Worm (Caenorhabditis elegans) whole organism, late embryonic: ENCODE measurements around the gene str-139.

Experiments
- C38D4.7 ChIP-seq: fragments of 200-800 bp; sonication (Bioruptor generic); optimal IDR thresholded peaks from 2 replicates; lab custom pipeline; 2018; ENCODE audit warnings: mild to moderate bottlenecking, missing genetic modification characterization, moderate library complexity, missing compliant biosample characterization
- F13H6.1 ChIP-seq: sonication (generic microtip); optimal IDR thresholded peaks from 2 replicates; lab custom pipeline; 2016; ENCODE audit warnings: missing genetic modification characterization, missing compliant biosample characterization
- ahr-1 ChIP-seq: sonication (generic microtip); optimal IDR thresholded peaks from 2 replicates; lab custom pipeline; 2016; ENCODE audit warnings: missing genetic modification characterization, missing compliant biosample characterization
- ama-1 ChIP-seq: fragments of 150-350 bp; optimal IDR thresholded peaks from 2 replicates; lab custom pipeline; 2014
- ceh-14 ChIP-seq: sonication (generic microtip); optimal IDR thresholded peaks from 2 replicates; lab custom pipeline; 2016; ENCODE audit warnings: missing genotype, missing genetic modification characterization, missing compliant biosample characterization
- ceh-18 ChIP-seq: sonication (generic microtip); optimal IDR thresholded peaks from 2 replicates; lab custom pipeline; 2016; ENCODE audit warnings: missing genetic modification characterization, missing compliant biosample characterization
- ceh-22 ChIP-seq: sonication (generic microtip); optimal IDR thresholded peaks from 2 replicates; lab custom pipeline; 2017; ENCODE audit warnings: missing biosample characterization, missing genetic modification characterization
- ceh-31 ChIP-seq: sonication (generic microtip); optimal IDR thresholded peaks from 2 replicates; lab custom pipeline; 2016; ENCODE audit warnings: missing genetic modification characterization, missing compliant biosample characterization
- ceh-45 ChIP-seq: fragments of 200-800 bp; sonication (Bioruptor generic); IDR thresholded peaks from 2 replicates; pipeline ENCODE4 v1.3.6; 2022; ENCODE audit warnings: missing genetic modification reagents, missing genetic modification characterization, missing compliant biosample characterization
- ceh-6 ChIP-seq: fragments of 200-800 bp; sonication (Bioruptor generic); optimal IDR thresholded peaks from 2 replicates; lab custom pipeline; 2018; ENCODE audit warnings: mild to moderate bottlenecking, missing genetic modification characterization, missing compliant biosample characterization
- che-1 ChIP-seq: sonication (generic microtip); optimal IDR thresholded peaks from 2 replicates; lab custom pipeline; 2016; ENCODE audit warnings: mild to moderate bottlenecking, missing genetic modification characterization, missing compliant biosample characterization
- dve-1 ChIP-seq: sonication (generic microtip); optimal IDR thresholded peaks from 2 replicates; lab custom pipeline; 2017; ENCODE audit warnings: antibody characterized with exemption, mild to moderate bottlenecking, missing genetic modification characterization, missing compliant biosample characterization
- elt-2 ChIP-seq: sonication (generic microtip); optimal IDR thresholded peaks from 2 replicates; lab custom pipeline; 2016; ENCODE audit warnings: missing genetic modification reagents, missing genetic modification characterization, missing compliant biosample characterization
- ets-4 ChIP-seq: sonication (generic microtip); optimal IDR thresholded peaks from 2 replicates; lab custom pipeline; 2016; ENCODE audit warnings: missing genetic modification characterization, missing compliant biosample characterization
- eyg-1 ChIP-seq: sonication (generic microtip); optimal IDR thresholded peaks from 2 replicates; lab custom pipeline; 2016; ENCODE audit warnings: missing genotype, missing genetic modification characterization, missing compliant biosample characterization
- fkh-10 ChIP-seq: fragments of 150-350 bp; optimal IDR thresholded peaks from 2 replicates; lab custom pipeline; 2014; ENCODE audit warnings: missing biosample characterization, missing genetic modification reagents, missing genetic modification characterization
- gmeb-2 ChIP-seq: sonication (generic microtip); optimal IDR thresholded peaks from 2 replicates; lab custom pipeline; 2016; ENCODE audit warnings: missing genetic modification characterization, inconsistent platforms, missing compliant biosample characterization
- hlh-13 ChIP-seq: fragments of 200-800 bp; sonication (Bioruptor generic); optimal IDR thresholded peaks from 2 replicates; lab custom pipeline; 2018; ENCODE audit warnings: mild to moderate bottlenecking, missing genetic modification characterization, missing compliant biosample characterization
- hlh-30 ChIP-seq: sonication (generic microtip); optimal IDR thresholded peaks from 2 replicates; lab custom pipeline; 2017; ENCODE audit warnings: antibody characterized with exemption, missing genetic modification characterization, missing compliant biosample characterization; ENCODE audit not compliant: insufficient read depth
- nfya-1 ChIP-seq: sonication (generic microtip); optimal IDR thresholded peaks from 2 replicates; lab custom pipeline; 2017; ENCODE audit warnings: missing genetic modification characterization, mild to moderate bottlenecking, missing compliant biosample characterization, antibody characterized with exemption, moderate library complexity
- nhr-11 ChIP-seq: fragments of 150-350 bp; optimal IDR thresholded peaks from 2 replicates; lab custom pipeline; 2014; ENCODE audit warnings: missing biosample characterization, missing genetic modification characterization
- nhr-232 ChIP-seq: sonication (generic microtip); optimal IDR thresholded peaks from 2 replicates; lab custom pipeline; 2016; ENCODE audit warnings: missing genetic modification characterization, missing compliant biosample characterization
- pag-3 ChIP-seq: sonication (generic microtip); optimal IDR thresholded peaks from 2 replicates; lab custom pipeline; 2016; ENCODE audit warnings: missing compliant biosample characterization, missing genetic modification characterization, borderline replicate concordance
- pat-9 ChIP-seq: fragments of 200-800 bp; sonication (Bioruptor generic); optimal IDR thresholded peaks from 2 replicates; lab custom pipeline; 2018; ENCODE audit warnings: mild to moderate bottlenecking, missing genetic modification characterization, moderate library complexity, missing compliant biosample characterization
- pha-4 ChIP-seq: fragments of 150-350 bp; optimal IDR thresholded peaks from 2 replicates; lab custom pipeline; 2018; ENCODE audit warnings: missing biosample characterization, missing genetic modification reagents, missing genetic modification characterization
- rnt-1 ChIP-seq: sonication (generic microtip); optimal IDR thresholded peaks from 2 replicates; lab custom pipeline; 2016; ENCODE audit warnings: missing genetic modification characterization, missing compliant biosample characterization
- sdc-2 ChIP-seq: sonication (generic microtip); optimal IDR thresholded peaks from 2 replicates; lab custom pipeline; 2016; ENCODE audit warnings: missing genotype, missing genetic modification characterization, missing compliant biosample characterization
- sox-2 ChIP-seq: fragments of 200-800 bp; sonication (Bioruptor generic); IDR thresholded peaks from 2 replicates; pipeline ENCODE4 v1.3.6; 2022; ENCODE audit warnings: missing genetic modification reagents, missing genetic modification characterization, missing compliant biosample characterization
- sox-4 ChIP-seq: sonication (generic microtip); optimal IDR thresholded peaks from 2 replicates; lab custom pipeline; 2017; ENCODE audit warnings: mild to moderate bottlenecking, missing genetic modification characterization, inconsistent platforms, missing compliant biosample characterization
- ttx-3 ChIP-seq: sonication (generic microtip); optimal IDR thresholded peaks from 2 replicates; lab custom pipeline; 2016; ENCODE audit warnings: missing genetic modification reagents, missing genetic modification characterization, missing compliant biosample characterization
- unc-3 ChIP-seq, 2 experiments: fragments of 200-800 bp in 1 of 2; sonication (Bioruptor generic) in 1 of 2; sonication (generic microtip) in 1 of 2; conservative IDR thresholded peaks in 1 of 2; optimal IDR thresholded peaks in 1 of 2; 2 replicates each; pipeline versions ENCODE4 v1.3.6 to Lab custom; 2016 to 2022; ENCODE audit warnings: missing compliant biosample characterization in 2 of 2, missing genetic modification characterization in 2 of 2, missing genetic modification reagents in 1 of 2
- unc-55 ChIP-seq: sonication (generic microtip); optimal IDR thresholded peaks from 2 replicates; lab custom pipeline; 2017; ENCODE audit warnings: missing biosample characterization, missing genetic modification reagents, missing genetic modification characterization
- ztf-16 ChIP-seq: sonication (generic microtip); optimal IDR thresholded peaks from 2 replicates; lab custom pipeline; 2017; ENCODE audit warnings: missing genetic modification characterization, missing compliant biosample characterization

str-139 gene

DNA sequence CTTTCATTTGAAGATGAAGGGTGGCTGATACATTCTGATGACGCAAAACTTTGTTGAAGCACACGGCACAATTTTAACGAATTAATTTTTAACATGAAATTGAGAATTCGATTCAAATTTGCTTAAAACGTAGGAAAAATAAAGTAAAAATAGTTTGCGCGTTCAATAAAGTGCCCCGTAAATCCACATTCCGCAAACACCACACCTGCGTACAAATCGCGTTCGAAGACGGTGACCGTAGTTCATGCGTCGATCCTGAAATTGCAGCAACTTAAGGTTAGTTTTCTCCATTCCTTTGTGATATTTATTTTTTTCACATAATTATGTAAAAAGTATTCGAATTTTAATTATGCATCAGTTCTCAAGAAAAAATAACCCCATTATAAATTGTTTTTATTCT is 37.2 kb downstream of the str-139 start, which contains the start of gene F43H9.3:
TSS of gene F43H9.3 (minus strand) at position 189 of the 400 bp plus-strand sequence.
- TF ChIP-seq ztf-16 (tag; lab: Kevin White, UChicago) (no peak), gmeb-2 (tag; lab: Kevin White, UChicago) (no peak), ceh-31 (no peak), ceh-14 (no peak), rnt-1 (no peak), ahr-1 (tag; lab: Kevin White, UChicago) (no peak), ceh-6 (GFP tag; lab: Kevin White, UChicago) (no peak), pag-3 (tag; lab: Kevin White, UChicago) (no peak), sdc-2 (tag; lab: Kevin White, UChicago) (no peak), fkh-10 (GFP tag; lab: Kevin White, UChicago) (no peak), nhr-11 (tag; lab: Kevin White, UChicago) (no peak), hlh-13 (GFP tag; lab: Kevin White, UChicago) (no peak), pat-9 (tag; lab: Kevin White, UChicago) (no peak), unc-55 (GFP tag; lab: Kevin White, UChicago) (no peak), ceh-18 (no peak), ttx-3 (no peak), ceh-45 (GFP tag; lab: Robert Waterston, UW) (no peak), unc-3 (GFP tag; conservative IDR thresholded peaks at IDR 0.05; lab: Robert Waterston, UW) (no peak), unc-3 (tag; optimal IDR thresholded peaks at IDR 0.05; lab: Kevin White, UChicago) (no peak), F13H6.1 (tag; lab: Kevin White, UChicago) (no peak)

- TF ChIP-seq C38D4.7 (GFP tag; lab: Kevin White, UChicago) (no peak), che-1 (no peak), fkh-10 (GFP tag; lab: Kevin White, UChicago) (no peak), ceh-22 (tag; lab: Kevin White, UChicago) (no peak), eyg-1 (tag; lab: Kevin White, UChicago) (no peak)
Measured at ce11 chrV:8022040-8022439, 39.9 kb downstream of the str-139 start, which contains the start of gene ech-3. Gene ech-3 (plus strand): TSS chrV:8022217.

- peak; percentile 18 for TF ChIP-seq hlh-30 (tag; lab: Kevin White, UChicago)
- TF ChIP-seq pha-4 (tag; lab: Kevin White, UChicago), result no peak
- no peak for TF ChIP-seq sox-2
- TF ChIP-seq sox-4 (tag; lab: Kevin White, UChicago), result no peak
- no peak for TF ChIP-seq pag-3 (tag; lab: Kevin White, UChicago)
Measured at ce11 chrV:8019783-8020182, 42.2 kb downstream of the str-139 start.

DNA sequence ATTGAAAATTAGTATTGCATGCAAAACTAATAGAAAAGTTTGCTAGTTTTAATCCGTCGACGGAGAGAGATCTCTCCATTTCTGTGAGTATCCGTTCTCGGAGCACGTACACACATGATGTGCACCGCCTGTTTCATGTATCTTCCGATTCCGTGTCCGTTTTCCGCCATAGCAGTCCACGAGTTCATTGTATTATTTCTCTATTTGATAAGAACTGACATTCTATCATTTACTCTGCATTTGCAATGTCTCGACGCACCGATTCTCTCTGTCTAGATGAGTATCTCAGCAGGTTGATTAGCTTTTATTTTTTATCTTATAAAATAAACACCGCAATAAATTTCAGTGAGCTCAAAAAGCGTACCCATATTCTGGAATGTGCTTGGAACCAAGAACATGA is 43.1 kb downstream of the str-139 start:
- TF ChIP-seq hlh-30 (tag; lab: Kevin White, UChicago) (no peak), dve-1 (tag; lab: Kevin White, UChicago) (no peak), nhr-232 (no peak), ceh-22 (tag; lab: Kevin White, UChicago) (no peak), ama-1 (lab: Kevin White, UChicago) (no peak), unc-3 (GFP tag; conservative IDR thresholded peaks at IDR 0.05; lab: Robert Waterston, UW) (no peak), unc-3 (tag; optimal IDR thresholded peaks at IDR 0.05; lab: Kevin White, UChicago) (no peak), ets-4 (tag; lab: Kevin White, UChicago) (no peak), eyg-1 (tag; lab: Kevin White, UChicago) (no peak), nfya-1 (tag; lab: Kevin White, UChicago) (no peak), elt-2 (no peak)

- TF ChIP-seq elt-2 (peak; percentile 97), C38D4.7 (GFP tag; lab: Kevin White, UChicago) (no peak)
Measured at ce11 chrV:8017924-8018323, 44.0 kb downstream of the str-139 start.
